Fruit fly (Drosophila melanogaster) whole organism, embryonic: ENCODE data around the gene CG10365.
A peak's percentile ranks its signal among the peaks of the same experiment; 100 is the strongest.

Source experiments
- Antp ChIP-seq: fragments of 200-800 bp; sonication (Bioruptor generic); optimal IDR thresholded peaks from 3 replicates; lab custom pipeline; 2016; ENCODE audit warnings: missing biosample characterization, missing genetic modification characterization
- CG1024 ChIP-seq: fragments of 200-800 bp; sonication (Bioruptor generic); IDR thresholded peaks from 2 replicates; pipeline ENCODE4 v1.3.6; 2022; ENCODE audit warnings: missing biosample characterization, missing genetic modification characterization
- CG10543 ChIP-seq: fragments of 200-800 bp; sonication (Bioruptor generic); optimal IDR thresholded peaks from 3 replicates; lab custom pipeline; 2017; ENCODE audit warnings: missing biosample characterization, mild to moderate bottlenecking, missing genetic modification characterization, moderate library complexity
- CG10565 ChIP-seq: fragments of 200-800 bp; sonication (Bioruptor generic); optimal IDR thresholded peaks from 3 replicates; lab custom pipeline; 2016; ENCODE audit warnings: missing biosample characterization, mild to moderate bottlenecking, missing genetic modification characterization
- CG11504 ChIP-seq: fragments of 200-800 bp; sonication (Bioruptor generic); optimal IDR thresholded peaks from 3 replicates; lab custom pipeline; 2019; ENCODE audit warnings: missing biosample characterization, mild to moderate bottlenecking, missing genetic modification characterization, moderate library complexity
- CG12104 ChIP-seq: fragments of 200-800 bp; sonication (Bioruptor generic); optimal IDR thresholded peaks from 3 replicates; lab custom pipeline; 2016; ENCODE audit warnings: missing biosample characterization, missing genetic modification characterization
- CG15073 ChIP-seq: fragments of 200-800 bp; sonication (Bioruptor generic); optimal IDR thresholded peaks from 2 replicates; lab custom pipeline; 2016; ENCODE audit warnings: missing biosample characterization, missing genetic modification characterization
- CG15601 ChIP-seq: fragments of 200-800 bp; sonication (Bioruptor generic); optimal IDR thresholded peaks from 3 replicates; lab custom pipeline; 2019; ENCODE audit warnings: missing biosample characterization, mild to moderate bottlenecking, missing genetic modification characterization, moderate library complexity
- CG32772 ChIP-seq: fragments of 200-800 bp; sonication (Bioruptor generic); IDR thresholded peaks from 2 replicates; pipeline ENCODE4 v1.3.6; 2022; ENCODE audit warnings: missing biosample characterization, missing genetic modification characterization
- CG34376 ChIP-seq: fragments of 200-800 bp; sonication (Bioruptor generic); optimal IDR thresholded peaks from 2 replicates; lab custom pipeline; 2018; ENCODE audit warnings: missing biosample characterization, mild to moderate bottlenecking, missing genetic modification characterization
- CG3847 ChIP-seq: fragments of 200-800 bp; sonication (Bioruptor generic); IDR thresholded peaks from 2 replicates; pipeline ENCODE4 v1.3.6; 2022; ENCODE audit warnings: missing biosample characterization, missing genetic modification characterization
- CG3995 ChIP-seq: fragments of 200-800 bp; sonication (Bioruptor generic); optimal IDR thresholded peaks from 3 replicates; lab custom pipeline; 2016; ENCODE audit warnings: missing biosample characterization, missing genetic modification characterization
- CG4617 ChIP-seq: fragments of 200-800 bp; sonication (Bioruptor generic); optimal IDR thresholded peaks from 3 replicates; lab custom pipeline; 2016; ENCODE audit warnings: missing biosample characterization, missing genetic modification characterization, borderline replicate concordance
- CG4730 ChIP-seq: fragments of 200-800 bp; sonication (Bioruptor generic); IDR thresholded peaks from 2 replicates; pipeline ENCODE4 v1.3.6; 2022; ENCODE audit warnings: missing biosample characterization, missing genetic modification characterization
- CG4854 ChIP-seq: fragments of 200-800 bp; sonication (Bioruptor generic); optimal IDR thresholded peaks from 2 replicates; lab custom pipeline; 2016; ENCODE audit warnings: missing biosample characterization, missing genetic modification characterization, inconsistent platforms
- CG5180 ChIP-seq: fragments of 200-800 bp; sonication (Bioruptor generic); optimal IDR thresholded peaks from 3 replicates; lab custom pipeline; 2017; ENCODE audit warnings: missing biosample characterization, missing genetic modification characterization, mild to moderate bottlenecking, moderate library complexity, missing genetic modification reagents
- CG7745 ChIP-seq: fragments of 200-800 bp; sonication (Bioruptor generic); optimal IDR thresholded peaks from 2 replicates; lab custom pipeline; 2018; ENCODE audit warnings: missing biosample characterization, mild to moderate bottlenecking, missing genetic modification characterization, moderate library complexity
- CG7963 ChIP-seq: fragments of 200-800 bp; sonication (Bioruptor generic); IDR thresholded peaks from 3 replicates; pipeline ENCODE4 v1.3.6; 2022; ENCODE audit warnings: missing biosample characterization, missing genetic modification characterization; ENCODE audit not compliant: partially characterized antibody
- CG8944 ChIP-seq: fragments of 200-800 bp; sonication (Bioruptor generic); optimal IDR thresholded peaks from 3 replicates; lab custom pipeline; 2016; ENCODE audit warnings: missing biosample characterization, missing genetic modification characterization
- CG9817 ChIP-seq: fragments of 200-800 bp; sonication (Bioruptor generic); optimal IDR thresholded peaks from 2 replicates; lab custom pipeline; 2018; ENCODE audit warnings: missing biosample characterization, mild to moderate bottlenecking, missing genetic modification characterization, moderate library complexity
- D19A ChIP-seq: fragments of 200-800 bp; optimal IDR thresholded peaks from 3 replicates; lab custom pipeline; 2019; ENCODE audit warnings: missing biosample characterization, mild to moderate bottlenecking, missing genetic modification characterization, moderate library complexity
- Dad ChIP-seq: fragments of 200-800 bp; sonication (Bioruptor generic); optimal IDR thresholded peaks from 3 replicates; lab custom pipeline; 2016; ENCODE audit warnings: missing biosample characterization, missing genetic modification characterization
- Dbx ChIP-seq: fragments of 200-800 bp; sonication (Bioruptor generic); IDR thresholded peaks from 3 replicates; pipeline ENCODE4 v1.3.6; 2022; ENCODE audit warnings: missing biosample characterization, missing genetic modification characterization
- HLH54F ChIP-seq: fragments of 200-800 bp; sonication (Bioruptor generic); optimal IDR thresholded peaks from 3 replicates; lab custom pipeline; 2016; ENCODE audit warnings: missing biosample characterization, missing genetic modification characterization
- Hsf ChIP-seq: fragments of 200-800 bp; sonication (Bioruptor generic); optimal IDR thresholded peaks from 3 replicates; lab custom pipeline; 2016; ENCODE audit warnings: missing biosample characterization, missing genetic modification characterization
- Kr ChIP-seq: fragments of 200-800 bp; sonication (Bioruptor generic); optimal IDR thresholded peaks from 2 replicates; lab custom pipeline; 2017; ENCODE audit warnings: missing biosample characterization, mild to moderate bottlenecking, missing genetic modification characterization
- Sox100B ChIP-seq: fragments of 200-800 bp; sonication (Bioruptor generic); optimal IDR thresholded peaks from 3 replicates; lab custom pipeline; 2018; ENCODE audit warnings: missing biosample characterization, mild to moderate bottlenecking, missing genetic modification characterization
- Trl ChIP-seq, 3 experiments: fragments of >200 bp in 2 of 3; fragments of 200-800 bp in 1 of 3; sonication (Bioruptor generic) in 1 of 3; optimal IDR thresholded peaks; 2 replicates in 1 of 3; 3 replicates in 2 of 3; lab custom pipeline; 2016 to 2017; ENCODE audit warnings: missing biosample characterization in 1 of 3, missing genetic modification characterization in 1 of 3
- Xrp1 ChIP-seq: fragments of 200-800 bp; sonication (Bioruptor generic); IDR thresholded peaks from 2 replicates; pipeline ENCODE4 v1.3.6; 2022; ENCODE audit warnings: missing biosample characterization, missing genetic modification characterization
- al ChIP-seq: fragments of 200-800 bp; sonication (Bioruptor generic); IDR thresholded peaks from 2 replicates; pipeline ENCODE4 v1.3.6; 2022; ENCODE audit warnings: missing biosample characterization, missing genetic modification characterization
- ase ChIP-seq: fragments of 200-800 bp; sonication (Bioruptor generic); IDR thresholded peaks from 3 replicates; pipeline ENCODE4 v1.3.6; 2022; ENCODE audit warnings: missing biosample characterization, missing genetic modification characterization
- bcd ChIP-seq: fragments of 200-800 bp; sonication (Bioruptor generic); optimal IDR thresholded peaks from 2 replicates; lab custom pipeline; 2017; ENCODE audit warnings: missing biosample characterization, mild to moderate bottlenecking, missing genetic modification characterization
- chinmo ChIP-seq: fragments of 200-800 bp; sonication (Bioruptor generic); IDR thresholded peaks from 4 replicates; pipeline ENCODE4 v1.3.6; 2022; ENCODE audit warnings: missing biosample characterization, missing genetic modification characterization; ENCODE audit not compliant: partially characterized antibody
- dati ChIP-seq: fragments of 200-800 bp; sonication (Bioruptor generic); IDR thresholded peaks from 2 replicates; pipeline ENCODE4 v1.3.6; 2022; ENCODE audit warnings: missing biosample characterization, missing genetic modification characterization
- esg ChIP-seq: fragments of 200-800 bp; sonication (Bioruptor generic); conservative IDR thresholded peaks from 2 replicates; pipeline ENCODE4 v1.3.6; 2022; ENCODE audit warnings: missing biosample characterization, missing genetic modification characterization
- fd3F ChIP-seq: fragments of 200-800 bp; sonication (Bioruptor generic); optimal IDR thresholded peaks from 2 replicates; lab custom pipeline; 2018; ENCODE audit warnings: missing biosample characterization, mild to moderate bottlenecking, missing genetic modification characterization, moderate library complexity
- ftz-f1 ChIP-seq: fragments of 200-800 bp; sonication (Bioruptor generic); optimal IDR thresholded peaks from 2 replicates; lab custom pipeline; 2016; ENCODE audit warnings: missing biosample characterization, missing genetic modification characterization
- gcm2 ChIP-seq: fragments of 200-800 bp; sonication (Bioruptor generic); optimal IDR thresholded peaks from 2 replicates; lab custom pipeline; 2016; ENCODE audit warnings: missing biosample characterization, missing genetic modification characterization
- ham ChIP-seq: fragments of 200-800 bp; sonication (Bioruptor generic); IDR thresholded peaks from 2 replicates; pipeline ENCODE4 v1.3.6; 2022; ENCODE audit warnings: missing biosample characterization, missing genetic modification characterization
- hkb ChIP-seq, 2 experiments: fragments of 200-800 bp in 1 of 2; fragments of >200 bp in 1 of 2; sonication (Bioruptor generic) in 1 of 2; IDR thresholded peaks in 1 of 2; optimal IDR thresholded peaks in 1 of 2; 2 replicates each; pipeline versions ENCODE4 v1.3.6 to Lab custom; 2017 to 2022; ENCODE audit warnings: missing biosample characterization in 1 of 2, missing genetic modification characterization in 1 of 2
- mirr ChIP-seq: fragments of 200-800 bp; sonication (Bioruptor generic); optimal IDR thresholded peaks from 3 replicates; lab custom pipeline; 2018; ENCODE audit warnings: missing biosample characterization, mild to moderate bottlenecking, missing genetic modification characterization
- nmo ChIP-seq: fragments of 200-800 bp; sonication (Bioruptor generic); optimal IDR thresholded peaks from 2 replicates; lab custom pipeline; 2018; ENCODE audit warnings: missing biosample characterization, mild to moderate bottlenecking, missing genetic modification characterization, moderate library complexity
- otp ChIP-seq: fragments of 200-800 bp; sonication (Bioruptor generic); IDR thresholded peaks from 3 replicates; pipeline ENCODE4, ENCODE4 v1.3.6; 2022; ENCODE audit warnings: missing biosample characterization, missing genetic modification characterization
- pfk ChIP-seq: fragments of 200-800 bp; sonication (Bioruptor generic); optimal IDR thresholded peaks from 2 replicates; lab custom pipeline; 2018; ENCODE audit warnings: missing biosample characterization, mild to moderate bottlenecking, missing genetic modification characterization, moderate library complexity
- sc ChIP-seq, 3 experiments: fragments of >200 bp in 2 of 3; fragments of 200-800 bp in 1 of 3; sonication (Bioruptor generic) in 1 of 3; optimal IDR thresholded peaks; 2 replicates in 2 of 3; 3 replicates in 1 of 3; lab custom pipeline; 2017; ENCODE audit warnings: mild to moderate bottlenecking in 1 of 3, missing biosample characterization in 1 of 3, missing genetic modification characterization in 1 of 3, missing genetic modification reagents in 1 of 3
- vvl ChIP-seq: fragments of 200-800 bp; sonication (Bioruptor generic); IDR thresholded peaks from 2 replicates; pipeline ENCODE4 v1.3.6; 2022; ENCODE audit warnings: missing biosample characterization, missing genetic modification characterization
- wdn ChIP-seq: fragments of 200-800 bp; sonication (Bioruptor generic); IDR thresholded peaks from 2 replicates; pipeline ENCODE4 v1.3.6; 2022; ENCODE audit warnings: missing biosample characterization, missing genetic modification characterization
- zen2 ChIP-seq: fragments of 200-800 bp; sonication (Bioruptor generic); IDR thresholded peaks from 3 replicates; pipeline ENCODE4 v1.3.6; 2022; ENCODE audit warnings: missing biosample characterization, missing genetic modification characterization; ENCODE audit not compliant: partially characterized antibody
- zfh2 ChIP-seq: fragments of 200-800 bp; sonication (Bioruptor generic); optimal IDR thresholded peaks from 2 replicates; lab custom pipeline; 2016; ENCODE audit warnings: missing biosample characterization, missing genetic modification characterization

Gene CG10365

DNA sequence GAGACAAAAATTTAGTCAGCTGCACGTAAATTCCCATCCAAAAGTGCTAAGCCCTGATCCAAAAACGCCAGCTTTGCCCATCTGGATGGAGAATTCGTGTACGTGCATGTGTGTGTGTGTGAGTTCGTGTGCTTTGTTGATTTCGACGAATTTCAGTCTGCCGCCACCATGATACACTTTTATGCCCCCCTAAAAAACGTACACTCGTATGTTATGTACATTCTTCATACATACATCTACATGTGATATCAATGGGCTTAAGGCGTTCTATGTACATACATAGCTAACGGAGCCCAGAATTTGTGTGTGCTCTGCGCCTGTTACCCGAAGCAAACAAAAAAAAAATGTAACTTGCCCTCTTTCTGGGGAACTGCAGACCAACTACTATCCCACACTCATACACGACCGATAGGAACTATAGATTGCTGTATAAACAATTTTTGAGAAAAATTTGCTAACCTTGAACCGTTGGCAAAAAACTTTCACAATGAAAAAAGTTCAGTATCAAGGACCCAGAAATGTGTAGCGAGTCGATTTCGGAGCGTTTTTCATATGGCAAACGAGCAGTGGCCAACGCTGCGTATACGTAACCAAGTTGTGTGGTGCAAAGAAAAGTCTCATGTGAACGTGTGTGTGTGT is 2.7 kb downstream of the CG10365 start (continued):
- peak; percentile 78 for TF ChIP-seq CG34376 (GFP tag; lab: Kevin White, UChicago)
- TF ChIP-seq CG15073 (GFP tag; lab: Kevin White, UChicago) = no peak
- TF ChIP-seq ham (GFP tag; lab: Robert Waterston, UW) = no peak
- TF ChIP-seq CG7745 (tag; lab: Kevin White, UChicago) = no peak
- no peak for TF ChIP-seq CG3995 (GFP tag; lab: Kevin White, UChicago)
- no peak for TF ChIP-seq Antp (GFP tag; lab: Kevin White, UChicago)
- TF ChIP-seq CG10565 = no peak
- no peak for TF ChIP-seq CG4854 (GFP tag; lab: Kevin White, UChicago)
- TF ChIP-seq CG7963 (GFP tag; lab: Robert Waterston, UW) = no peak
- no peak for TF ChIP-seq hkb (optimal IDR thresholded peaks at IDR 0.05; lab: Kevin White, UChicago)
- TF ChIP-seq hkb (GFP tag; IDR thresholded peaks at IDR 0.05; lab: Robert Waterston, UW) = no peak
- peak; percentile 71 for TF ChIP-seq ftz-f1 (GFP tag; lab: Kevin White, UChicago)
- no peak for TF ChIP-seq fd3F (GFP tag; lab: Kevin White, UChicago)
- peak; percentile 36 for TF ChIP-seq CG5180 (GFP tag; lab: Kevin White, UChicago)
- TF ChIP-seq dati = no peak
- no peak for TF ChIP-seq CG4730 (GFP tag; lab: Robert Waterston, UW)
- TF ChIP-seq wdn (GFP tag; lab: Robert Waterston, UW) = no peak
- no peak for TF ChIP-seq Dbx (GFP tag; lab: Robert Waterston, UW)
- no peak for TF ChIP-seq CG4617 (GFP tag; lab: Kevin White, UChicago)
- no peak for TF ChIP-seq CG32772
- no peak for TF ChIP-seq zfh2
- TF ChIP-seq D19A (tag; lab: Kevin White, UChicago) = peak; percentile 38
- TF ChIP-seq CG8944 (GFP tag; lab: Kevin White, UChicago) = no peak
- no peak for TF ChIP-seq CG9817 (tag; lab: Kevin White, UChicago)
- TF ChIP-seq CG1024 (GFP tag; lab: Robert Waterston, UW) = no peak
- TF ChIP-seq otp (GFP tag; lab: Robert Waterston, UW) = no peak
- TF ChIP-seq gcm2 (GFP tag; lab: Kevin White, UChicago) = no peak
- no peak for TF ChIP-seq HLH54F
- TF ChIP-seq ase (GFP tag; lab: Robert Waterston, UW) = no peak
- peak; percentile 14 for TF ChIP-seq CG12104
- TF ChIP-seq pfk = peak; percentile 34
- no peak for TF ChIP-seq sc (optimal IDR thresholded peaks at IDR 0.05; lab: Kevin White, UChicago)
- TF ChIP-seq sc (GFP tag; optimal IDR thresholded peaks at IDR 0.05; lab: Kevin White, UChicago) = peak; percentile 1
- peak; percentile 11 for TF ChIP-seq Sox100B
- no peak for TF ChIP-seq Dad (GFP tag; lab: Kevin White, UChicago)
- no peak for TF ChIP-seq nmo (GFP tag; lab: Kevin White, UChicago)
- peak; percentile 86 for TF ChIP-seq CG10543 (GFP tag; lab: Kevin White, UChicago)
- no peak for TF ChIP-seq CG11504 (tag; lab: Kevin White, UChicago)
- no peak for TF ChIP-seq CG3847 (GFP tag; lab: Robert Waterston, UW)
- 0 out of 4 replicates have a peak, but pooled peaks have one; percentile 32 for TF ChIP-seq chinmo (GFP tag; lab: Robert Waterston, UW)
- no peak for TF ChIP-seq al
- TF ChIP-seq Hsf (GFP tag; lab: Kevin White, UChicago) = no peak
- TF ChIP-seq Trl (optimal IDR thresholded peaks at IDR 0.05; lab: Kevin White, UChicago) = peak in 1 of 2 experiments; percentile 1
- no peak for TF ChIP-seq Trl (GFP tag; optimal IDR thresholded peaks at IDR 0.05; lab: Kevin White, UChicago)
- TF ChIP-seq Xrp1 (GFP tag; lab: Robert Waterston, UW) = no peak
- TF ChIP-seq zen2 (GFP tag; lab: Robert Waterston, UW) = no peak
- TF ChIP-seq mirr = peak; percentile 63
- no peak for TF ChIP-seq bcd (GFP tag; lab: Kevin White, UChicago)
- no peak for TF ChIP-seq esg (GFP tag; lab: Robert Waterston, UW)
- peak; percentile 46; the same call in 1 of the 2 replicates for TF ChIP-seq vvl
- peak; percentile 35 for TF ChIP-seq CG15601 (tag; lab: Kevin White, UChicago)
- no peak for TF ChIP-seq Kr (GFP tag; lab: Kevin White, UChicago)
